Fruit fly (Drosophila melanogaster) whole organism, embryonic: Measurements from ENCODE around the gene CG34258.

Source experiments
- Adf1 ChIP-seq: fragments of 200-800 bp; sonication (Bioruptor generic); IDR thresholded peaks from 2 replicates; pipeline ENCODE4 v1.3.6; 2022; ENCODE audit warnings: missing biosample characterization, missing genetic modification characterization
- Asciz ChIP-seq: fragments of 200-800 bp; sonication (Bioruptor generic); optimal IDR thresholded peaks from 2 replicates; lab custom pipeline; 2017; ENCODE audit warnings: missing biosample characterization, mild to moderate bottlenecking, missing genetic modification characterization, missing genetic modification reagents
- CG10431 ChIP-seq: fragments of 200-800 bp; sonication (Bioruptor generic); optimal IDR thresholded peaks from 3 replicates; lab custom pipeline; 2018; ENCODE audit warnings: missing biosample characterization, mild to moderate bottlenecking, missing genetic modification characterization
- CG10654 ChIP-seq: fragments of 200-800 bp; sonication (Bioruptor generic); optimal IDR thresholded peaks from 2 replicates; lab custom pipeline; 2016; ENCODE audit warnings: missing biosample characterization, missing genetic modification characterization
- CG11093 ChIP-seq: fragments of 200-800 bp; sonication (Bioruptor generic); IDR thresholded peaks from 3 replicates; pipeline ENCODE4 v1.3.6; 2022; ENCODE audit warnings: missing biosample characterization, missing genetic modification characterization
- CG11398 ChIP-seq: fragments of 200-800 bp; sonication (Bioruptor generic); optimal IDR thresholded peaks from 2 replicates; lab custom pipeline; 2016; ENCODE audit warnings: missing biosample characterization, missing genetic modification characterization
- CG12769 ChIP-seq: fragments of 200-800 bp; sonication (Bioruptor generic); optimal IDR thresholded peaks from 2 replicates; lab custom pipeline; 2019; ENCODE audit warnings: missing biosample characterization, mild to moderate bottlenecking, missing genetic modification characterization, moderate library complexity
- CG13775 ChIP-seq: fragments of 200-800 bp; sonication (Bioruptor generic); optimal IDR thresholded peaks from 3 replicates; lab custom pipeline; 2017; ENCODE audit warnings: missing biosample characterization, mild to moderate bottlenecking, missing genetic modification characterization
- CG17359 ChIP-seq: fragments of 200-800 bp; sonication (Bioruptor generic); optimal IDR thresholded peaks from 3 replicates; lab custom pipeline; 2018; ENCODE audit warnings: missing biosample characterization, mild to moderate bottlenecking, missing genetic modification characterization, moderate library complexity
- CG17361 ChIP-seq: fragments of 200-800 bp; sonication (Bioruptor generic); IDR thresholded peaks from 3 replicates; pipeline ENCODE4 v1.3.6; 2022; ENCODE audit warnings: missing biosample characterization, missing genetic modification characterization
- CG18599 ChIP-seq: fragments of 200-800 bp; sonication (Bioruptor generic); optimal IDR thresholded peaks from 3 replicates; lab custom pipeline; 2017; ENCODE audit warnings: missing biosample characterization, missing genetic modification characterization, mild to moderate bottlenecking, moderate library complexity, missing genetic modification reagents
- CG2889 ChIP-seq: fragments of 200-800 bp; sonication (Bioruptor generic); IDR thresholded peaks from 3 replicates; pipeline ENCODE4 v1.3.6; 2022; ENCODE audit warnings: missing biosample characterization, missing genetic modification characterization
- CG3065 ChIP-seq: fragments of 200-800 bp; sonication (Bioruptor generic); optimal IDR thresholded peaks from 2 replicates; lab custom pipeline; 2016; ENCODE audit warnings: missing biosample characterization, missing genetic modification characterization
- CG3995 ChIP-seq: fragments of 200-800 bp; sonication (Bioruptor generic); optimal IDR thresholded peaks from 3 replicates; lab custom pipeline; 2016; ENCODE audit warnings: missing biosample characterization, missing genetic modification characterization
- CG4360 ChIP-seq: fragments of 200-800 bp; sonication (Bioruptor generic); IDR thresholded peaks from 2 replicates; pipeline ENCODE4 v1.3.6; 2022; ENCODE audit warnings: missing biosample characterization, missing genetic modification characterization
- CG4404 ChIP-seq: fragments of 200-800 bp; sonication (Bioruptor generic); IDR thresholded peaks from 2 replicates; pipeline ENCODE4 v1.3.6; 2022; ENCODE audit warnings: missing biosample characterization, missing genetic modification characterization
- CG8359 ChIP-seq: fragments of 200-800 bp; sonication (Bioruptor generic); optimal IDR thresholded peaks from 2 replicates; lab custom pipeline; 2017; ENCODE audit warnings: missing biosample characterization, mild to moderate bottlenecking, missing genetic modification characterization, borderline replicate concordance
- CrebB ChIP-seq: fragments of 200-800 bp; sonication (Bioruptor generic); optimal IDR thresholded peaks from 3 replicates; lab custom pipeline; 2018; ENCODE audit warnings: missing biosample characterization, mild to moderate bottlenecking, missing genetic modification characterization
- D19A ChIP-seq: fragments of 200-800 bp; optimal IDR thresholded peaks from 3 replicates; lab custom pipeline; 2019; ENCODE audit warnings: missing biosample characterization, mild to moderate bottlenecking, missing genetic modification characterization, moderate library complexity
- HmgZ ChIP-seq: fragments of 200-800 bp; sonication (Bioruptor generic); optimal IDR thresholded peaks from 2 replicates; lab custom pipeline; 2018; ENCODE audit warnings: missing biosample characterization, mild to moderate bottlenecking, missing genetic modification characterization
- Hmr ChIP-seq: fragments of 200-800 bp; sonication (Bioruptor generic); optimal IDR thresholded peaks from 3 replicates; lab custom pipeline; 2017; ENCODE audit warnings: mild to moderate bottlenecking, missing biosample characterization, missing genetic modification reagents, missing genetic modification characterization
- Hr78 ChIP-seq, 2 experiments: fragments of 200-800 bp in 1 of 2; fragments of >200 bp in 1 of 2; sonication (Bioruptor generic) in 1 of 2; optimal IDR thresholded peaks; 2 replicates each; lab custom pipeline; 2017 to 2019; ENCODE audit warnings: missing biosample characterization in 2 of 2, missing genetic modification characterization in 2 of 2, mild to moderate bottlenecking in 1 of 2, moderate library complexity in 1 of 2
- Lhr ChIP-seq: fragments of 200-800 bp; sonication (Bioruptor generic); optimal IDR thresholded peaks from 3 replicates; lab custom pipeline; 2017; ENCODE audit warnings: mild to moderate bottlenecking, missing biosample characterization, missing genetic modification reagents, missing genetic modification characterization
- Myb ChIP-seq: fragments of 200-800 bp; sonication (Bioruptor generic); optimal IDR thresholded peaks from 2 replicates; lab custom pipeline; 2016; ENCODE audit warnings: missing biosample characterization, missing genetic modification characterization
- NC2β ChIP-seq: fragments of 200-800 bp; sonication (Bioruptor generic); optimal IDR thresholded peaks from 2 replicates; lab custom pipeline; 2016; ENCODE audit warnings: missing biosample characterization, missing genetic modification characterization
- Nf-YC ChIP-seq: fragments of 200-800 bp; optimal IDR thresholded peaks from 3 replicates; lab custom pipeline; 2019; ENCODE audit warnings: missing biosample characterization, mild to moderate bottlenecking, missing genetic modification characterization, moderate library complexity
- amos ChIP-seq: fragments of 200-800 bp; sonication (Bioruptor generic); IDR thresholded peaks from 2 replicates; pipeline ENCODE4 v1.3.6; 2022; ENCODE audit warnings: missing biosample characterization, missing genetic modification characterization; ENCODE audit not compliant: partially characterized antibody
- bigmax ChIP-seq: fragments of 200-800 bp; sonication (Bioruptor generic); optimal IDR thresholded peaks from 2 replicates; lab custom pipeline; 2018; ENCODE audit warnings: missing biosample characterization, mild to moderate bottlenecking, missing genetic modification characterization
- chn ChIP-seq: fragments of 200-800 bp; sonication (Bioruptor generic); optimal IDR thresholded peaks from 2 replicates; lab custom pipeline; 2016; ENCODE audit warnings: missing biosample characterization, missing genetic modification characterization
- dati ChIP-seq: fragments of 200-800 bp; sonication (Bioruptor generic); IDR thresholded peaks from 2 replicates; pipeline ENCODE4 v1.3.6; 2022; ENCODE audit warnings: missing biosample characterization, missing genetic modification characterization
- dimm ChIP-seq: fragments of 200-800 bp; sonication (Bioruptor generic); IDR thresholded peaks from 2 replicates; pipeline ENCODE4 v1.3.6; 2022; ENCODE audit warnings: missing biosample characterization, missing genetic modification characterization
- ems ChIP-seq: fragments of 200-800 bp; sonication (Bioruptor generic); optimal IDR thresholded peaks from 3 replicates; lab custom pipeline; 2016; ENCODE audit warnings: missing biosample characterization, missing genetic modification characterization
- grn ChIP-seq: fragments of 200-800 bp; sonication (Bioruptor generic); optimal IDR thresholded peaks from 3 replicates; lab custom pipeline; 2017; ENCODE audit warnings: missing biosample characterization, missing genetic modification characterization
- gsb-n ChIP-seq: fragments of 200-800 bp; sonication (Bioruptor generic); optimal IDR thresholded peaks from 3 replicates; lab custom pipeline; 2018; ENCODE audit warnings: missing biosample characterization, mild to moderate bottlenecking, missing genetic modification characterization
- hb ChIP-seq: fragments of 200-800 bp; sonication (Bioruptor generic); IDR thresholded peaks from 3 replicates; pipeline ENCODE4 v1.3.6; 2022; ENCODE audit warnings: missing biosample characterization, missing genetic modification characterization; ENCODE audit not compliant: partially characterized antibody
- hbn ChIP-seq: fragments of 200-800 bp; sonication (Bioruptor generic); IDR thresholded peaks from 2 replicates; pipeline ENCODE4 v1.3.6; 2022; ENCODE audit warnings: missing biosample characterization, missing genetic modification characterization; ENCODE audit not compliant: partially characterized antibody
- hth ChIP-seq: fragments of >200 bp; optimal IDR thresholded peaks from 2 replicates; lab custom pipeline; 2017; ENCODE audit warnings: inconsistent platforms
- ind ChIP-seq: fragments of 200-800 bp; sonication (Bioruptor generic); optimal IDR thresholded peaks from 3 replicates; lab custom pipeline; 2016; ENCODE audit warnings: missing biosample characterization, missing genetic modification characterization
- pb ChIP-seq: fragments of 200-800 bp; sonication (Bioruptor generic); optimal IDR thresholded peaks from 3 replicates; lab custom pipeline; 2016; ENCODE audit warnings: missing biosample characterization, missing genetic modification characterization
- pho ChIP-seq: fragments of 200-800 bp; sonication (Bioruptor generic); optimal IDR thresholded peaks from 2 replicates; lab custom pipeline; 2016; ENCODE audit warnings: missing biosample characterization, missing genetic modification characterization
- pros ChIP-seq: fragments of 200-800 bp; sonication (Bioruptor generic); optimal IDR thresholded peaks from 3 replicates; lab custom pipeline; 2019; ENCODE audit warnings: missing biosample characterization, mild to moderate bottlenecking, missing genetic modification characterization, moderate library complexity
- repo ChIP-seq: fragments of 200-800 bp; sonication (Bioruptor generic); optimal IDR thresholded peaks from 2 replicates; lab custom pipeline; 2016; ENCODE audit warnings: missing biosample characterization, missing genetic modification characterization
- schlank ChIP-seq: fragments of 200-800 bp; sonication (Bioruptor generic); optimal IDR thresholded peaks from 2 replicates; lab custom pipeline; 2018; ENCODE audit warnings: missing biosample characterization, mild to moderate bottlenecking, missing genetic modification characterization
- sim ChIP-seq: fragments of 200-800 bp; sonication (Bioruptor generic); IDR thresholded peaks from 2 replicates; pipeline ENCODE4 v1.3.6; 2022; ENCODE audit warnings: missing biosample characterization, missing genetic modification characterization
- slp2 ChIP-seq: fragments of 200-800 bp; sonication (Bioruptor generic); optimal IDR thresholded peaks from 2 replicates; lab custom pipeline; 2016; ENCODE audit warnings: missing biosample characterization, missing genetic modification characterization
- tgo ChIP-seq: fragments of 200-800 bp; sonication (Bioruptor generic); IDR thresholded peaks from 3 replicates; pipeline ENCODE4 v1.3.6; 2022; ENCODE audit warnings: missing biosample characterization, missing genetic modification characterization
- zen ChIP-seq: fragments of 200-800 bp; sonication (Bioruptor generic); optimal IDR thresholded peaks from 3 replicates; lab custom pipeline; 2018; ENCODE audit warnings: missing biosample characterization, mild to moderate bottlenecking, missing genetic modification characterization, moderate library complexity
- zfh2 ChIP-seq: fragments of 200-800 bp; sonication (Bioruptor generic); optimal IDR thresholded peaks from 2 replicates; lab custom pipeline; 2016; ENCODE audit warnings: missing biosample characterization, missing genetic modification characterization

The CG34258 gene

DNA sequence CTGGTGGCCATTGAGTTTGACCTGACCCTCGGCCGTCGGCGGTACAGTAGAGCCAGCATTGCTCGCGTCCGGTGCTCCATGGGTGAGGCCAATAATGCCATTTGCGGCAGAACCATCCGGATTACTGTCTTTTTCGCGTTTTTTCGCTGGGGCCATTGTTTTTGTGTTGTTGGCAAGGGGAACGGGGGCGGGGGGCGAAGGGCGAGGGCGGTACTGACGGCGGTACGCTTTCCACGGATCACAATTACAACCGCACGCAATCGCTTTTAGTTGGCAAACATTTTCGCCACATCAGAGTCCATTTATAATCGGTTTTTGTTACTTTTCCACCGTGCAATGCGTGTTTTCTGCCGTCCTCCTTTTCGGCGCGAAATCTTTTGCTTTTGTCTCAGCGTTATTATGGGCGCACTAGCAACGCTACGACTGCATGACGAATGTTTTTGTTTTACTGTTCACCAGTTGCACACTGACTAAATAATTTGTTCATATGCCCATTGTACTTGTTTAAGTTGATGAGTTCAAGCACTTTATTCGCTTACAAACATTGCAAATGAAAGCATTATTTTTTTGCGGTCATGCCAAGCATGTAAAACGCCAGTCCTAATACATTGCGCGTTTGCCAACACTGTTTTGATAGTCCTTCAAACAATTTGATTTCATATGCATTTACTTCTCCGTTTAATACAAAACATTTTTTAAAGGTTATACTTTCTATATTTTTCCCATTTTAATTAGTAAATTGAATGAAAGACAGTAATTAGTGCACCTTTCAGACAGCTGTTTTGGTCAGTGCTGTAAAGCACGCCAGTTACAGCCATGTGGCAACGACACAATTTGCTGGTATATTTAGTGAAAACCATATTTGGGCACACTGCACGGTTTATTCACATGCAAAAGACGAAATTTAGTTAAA, 28.7 kb downstream of the CG34258 start, which contains the start of gene Pfdn6 (continued):
- TF ChIP-seq ind (peak; percentile 80), CG3065 (GFP tag; lab: Kevin White, UChicago) (peak; percentile 25), sim (GFP tag; lab: Robert Waterston, UW) (no peak), grn (GFP tag; lab: Kevin White, UChicago) (no peak), tgo (GFP tag; lab: Robert Waterston, UW) (peak; percentile 80), CG17359 (tag; lab: Kevin White, UChicago) (peak; percentile 59), CG10431 (GFP tag; lab: Kevin White, UChicago) (peak; percentile 6), CG4404 (GFP tag; lab: Robert Waterston, UW) (peak; percentile 73), CG2889 (GFP tag; lab: Robert Waterston, UW) (peak; percentile 83; the same call in 2 of the 3 replicates), CG12769 (tag; lab: Kevin White, UChicago) (no peak), CG8359 (GFP tag; lab: Kevin White, UChicago) (no peak), HmgZ (tag; lab: Kevin White, UChicago) (peak; percentile 55), slp2 (GFP tag; lab: Kevin White, UChicago) (peak; percentile 61), CG4360 (0 out of 2 replicates have a peak, but pooled peaks have one; percentile 34), zen (tag; lab: Kevin White, UChicago) (peak; percentile 89), Hr78 (GFP tag; optimal IDR thresholded peaks at IDR 0.05; lab: Kevin White, UChicago) (no peak), hb (GFP tag; lab: Robert Waterston, UW) (peak; percentile 79; the same call in 2 of the 3 replicates), hbn (GFP tag; lab: Robert Waterston, UW) (no peak), schlank (tag; lab: Kevin White, UChicago) (peak; percentile 45), CG17361 (peak; percentile 84; the same call in 2 of the 3 replicates), CG18599 (no peak), NC2β (GFP tag; lab: Kevin White, UChicago) (peak; percentile 75), CG11093 (GFP tag; lab: Robert Waterston, UW) (peak; percentile 72; the same call in 2 of the 3 replicates), CG11398 (GFP tag; lab: Kevin White, UChicago) (peak; percentile 29), CG10654 (GFP tag; lab: Kevin White, UChicago) (peak; percentile 59), repo (GFP tag; lab: Kevin White, UChicago) (peak; percentile 52), bigmax (GFP tag; lab: Kevin White, UChicago) (no peak), D19A (tag; lab: Kevin White, UChicago) (no peak), pb (GFP tag; lab: Kevin White, UChicago) (peak; percentile 57), Asciz (GFP tag; lab: Kevin White, UChicago) (no peak), CG3995 (GFP tag; lab: Kevin White, UChicago) (peak; percentile 44), zfh2 (GFP tag; lab: Kevin White, UChicago) (peak; percentile 92), ems (GFP tag; lab: Kevin White, UChicago) (peak; percentile 75), dimm (GFP tag; lab: Robert Waterston, UW) (no peak), pho (GFP tag; lab: Kevin White, UChicago) (peak; percentile 93), amos (peak; percentile 63; the same call in 1 of the 2 replicates), pros (GFP tag; lab: Kevin White, UChicago) (no peak), Myb (peak; percentile 65), gsb-n (no peak), CG13775 (GFP tag; lab: Kevin White, UChicago) (peak; percentile 93), hth (lab: Kevin White, UChicago) (no peak), Adf1 (GFP tag; lab: Robert Waterston, UW) (peak; percentile 49), Hmr (GFP tag; lab: Kevin White, UChicago) (peak; percentile 75), dati (GFP tag; lab: Robert Waterston, UW) (0 out of 2 replicates have a peak, but pooled peaks have one; percentile 39), chn (GFP tag; lab: Kevin White, UChicago) (peak; percentile 82), Nf-YC (tag; lab: Kevin White, UChicago) (peak; percentile 68), CrebB (tag; lab: Kevin White, UChicago) (peak; percentile 28), Lhr (GFP tag; lab: Kevin White, UChicago) (peak; percentile 62)
